Worm (Caenorhabditis elegans): ENCODE measurements around the gene glt-5.

DNA sequence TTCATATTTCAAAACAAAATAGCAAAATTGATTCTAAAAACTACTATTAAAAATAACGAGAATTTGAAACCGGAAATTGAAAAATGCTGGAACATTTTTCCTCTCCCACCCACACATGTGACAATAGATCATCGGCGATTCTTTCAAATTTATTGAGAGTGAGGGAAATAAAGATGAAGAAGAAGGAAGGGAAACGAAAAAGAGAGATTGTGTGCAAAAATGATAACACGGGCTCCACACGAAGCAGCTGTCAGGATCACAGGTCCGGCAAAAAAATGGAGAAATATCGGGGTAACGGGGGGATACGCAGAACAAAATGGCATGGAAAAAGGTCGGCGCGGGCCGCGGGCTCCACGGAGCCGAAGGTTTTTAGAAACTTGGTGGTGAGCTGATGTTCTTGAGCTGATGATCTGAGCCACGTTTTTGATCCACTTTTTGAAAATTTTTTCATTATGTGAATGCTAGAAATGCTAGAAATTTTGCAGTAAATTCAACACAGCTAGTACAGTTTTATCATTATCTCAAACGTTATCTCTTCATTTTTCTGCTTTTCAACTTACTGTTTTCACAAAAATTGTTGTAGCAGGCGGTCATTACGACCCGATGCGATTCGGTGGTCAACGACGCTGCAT, 49.1 kb upstream of the glt-5 start, which contains the start of gene shk-1:
- TF ChIP-seq hlh-30 (tag; optimal IDR thresholded peaks at IDR 0.05; ENCODE audit: insufficient read depth) = no peak
- no peak for TF ChIP-seq ceh-34 (tag; optimal IDR thresholded peaks at IDR 0.05)
- no peak for TF ChIP-seq gmeb-2 (tag; optimal IDR thresholded peaks at IDR 0.05)
- TF ChIP-seq elt-2 (tag; optimal IDR thresholded peaks at IDR 0.05) = no peak
- TF ChIP-seq rnt-1 (tag; optimal IDR thresholded peaks at IDR 0.05) = peak; percentile 23
- no peak for TF ChIP-seq sdc-2 (tag; optimal IDR thresholded peaks at IDR 0.05)
